Worm (Caenorhabditis elegans) whole organism, mixed stage, embryonic: ENCODE measurements around the gene hhat-2.

Experiments
- bed-3 ChIP-seq: fragments of 200-800 bp; sonication (Bioruptor generic); optimal IDR thresholded peaks from 3 replicates; lab custom pipeline; 2018; ENCODE audit warnings: mild to moderate bottlenecking, missing genetic modification characterization, moderate library complexity, missing compliant biosample characterization
- blmp-1 ChIP-seq: fragments of 150-350 bp; optimal IDR thresholded peaks from 2 replicates; lab custom pipeline; 2014; ENCODE audit warnings: missing biosample characterization, missing genetic modification characterization
- cnd-1 ChIP-seq: fragments of 200-800 bp; sonication (Bioruptor generic); optimal IDR thresholded peaks from 2 replicates; lab custom pipeline; 2018; ENCODE audit warnings: mild to moderate bottlenecking, missing genetic modification characterization, missing compliant biosample characterization
- elt-3 ChIP-seq: fragments of 150-350 bp; optimal IDR thresholded peaks from 2 replicates; lab custom pipeline; 2014; ENCODE audit warnings: missing biosample characterization, missing genetic modification characterization
- ham-2 ChIP-seq: fragments of 200-800 bp; sonication (Bioruptor generic); optimal IDR thresholded peaks from 2 replicates; lab custom pipeline; 2018; ENCODE audit warnings: mild to moderate bottlenecking, missing genetic modification characterization, missing compliant biosample characterization
- lin-13 ChIP-seq: fragments of 150-350 bp; optimal IDR thresholded peaks from 2 replicates; lab custom pipeline; 2014; ENCODE audit warnings: missing biosample characterization, missing genetic modification characterization
- lsy-2 ChIP-seq: fragments of 150-350 bp; optimal IDR thresholded peaks from 2 replicates; lab custom pipeline; 2014; ENCODE audit warnings: missing biosample characterization, missing genetic modification characterization
- nhr-12 ChIP-seq: fragments of 150-350 bp; optimal IDR thresholded peaks from 2 replicates; lab custom pipeline; 2014; ENCODE audit warnings: missing biosample characterization, missing genetic modification characterization
- nhr-237 ChIP-seq: fragments of 150-350 bp; optimal IDR thresholded peaks from 2 replicates; lab custom pipeline; 2014; ENCODE audit warnings: missing biosample characterization, missing genetic modification characterization
- nhr-28 ChIP-seq: fragments of 150-350 bp; optimal IDR thresholded peaks from 2 replicates; lab custom pipeline; 2014; ENCODE audit warnings: missing biosample characterization, missing genetic modification characterization
- pha-4 ChIP-seq: fragments of 150-350 bp; optimal IDR thresholded peaks from 2 replicates; lab custom pipeline; 2018; ENCODE audit warnings: missing biosample characterization, missing genetic modification reagents, missing genetic modification characterization
- sptf-1 ChIP-seq: sonication (generic microtip); optimal IDR thresholded peaks from 2 replicates; lab custom pipeline; 2017; ENCODE audit warnings: mild to moderate bottlenecking, missing genetic modification characterization, moderate library complexity, missing compliant biosample characterization
- unc-120 ChIP-seq: sonication (generic microtip); optimal IDR thresholded peaks from 2 replicates; lab custom pipeline; 2017; ENCODE audit warnings: missing genetic modification characterization, missing compliant biosample characterization; ENCODE audit not compliant: poor library complexity, severe bottlenecking
- unc-62 ChIP-seq: fragments of 150-350 bp; optimal IDR thresholded peaks from 2 replicates; lab custom pipeline; 2014; ENCODE audit warnings: missing biosample characterization, missing genetic modification reagents, missing genetic modification characterization

DNA sequence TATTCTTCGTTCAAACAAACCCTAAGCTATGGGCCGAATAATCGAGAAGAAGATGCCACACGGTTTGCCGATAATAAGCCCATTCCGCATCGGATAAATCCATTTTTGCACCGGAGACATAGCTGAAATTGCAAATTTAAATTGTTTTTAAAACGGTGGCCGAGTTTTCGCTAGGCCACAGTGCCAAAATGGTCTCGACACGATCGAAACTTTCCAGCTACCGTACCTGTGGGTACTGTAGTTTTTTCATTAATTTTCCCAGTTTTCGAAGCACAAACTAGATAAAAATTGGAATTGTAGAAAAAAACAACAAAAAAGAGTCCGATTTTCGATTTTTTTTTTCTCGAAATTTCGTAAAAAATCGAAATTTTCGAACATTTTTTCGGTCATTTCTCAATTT is 708 bp downstream of the hhat-2 start:
- TF ChIP-seq ham-2 (no peak), bed-3 (GFP tag; lab: Kevin White, UChicago) (no peak), pha-4 (tag; lab: Kevin White, UChicago) (no peak), nhr-28 (no peak), nhr-237 (tag; lab: Kevin White, UChicago) (no peak), unc-62 (GFP tag; lab: Kevin White, UChicago) (no peak), cnd-1 (no peak), nhr-12 (tag; lab: Kevin White, UChicago) (no peak), sptf-1 (tag; lab: Kevin White, UChicago) (no peak), lin-13 (tag; lab: Kevin White, UChicago) (no peak), elt-3 (no peak), unc-120 (tag; lab: Kevin White, UChicago) (no peak), lsy-2 (tag; lab: Kevin White, UChicago) (no peak), blmp-1 (tag; lab: Kevin White, UChicago) (no peak)
